Worm (Caenorhabditis elegans) whole organism, young adult: ENCODE measurements around the gene T20D3.5.
A peak's percentile ranks its signal among the peaks of the same experiment; 100 is the strongest.

Experiments
- B0035.1 ChIP-seq: sonication (generic microtip); optimal IDR thresholded peaks from 2 replicates; lab custom pipeline; 2016; ENCODE audit warnings: missing genetic modification characterization, mild to moderate bottlenecking, missing compliant biosample characterization, missing genotype, missing genetic modification reagents
- B0261.1 ChIP-seq: sonication (generic microtip); optimal IDR thresholded peaks from 2 replicates; lab custom pipeline; 2016; ENCODE audit warnings: mild to moderate bottlenecking, missing genetic modification characterization, moderate library complexity, missing compliant biosample characterization
- F22D6.2 ChIP-seq: sonication (generic microtip); optimal IDR thresholded peaks from 2 replicates; lab custom pipeline; 2016; ENCODE audit warnings: mild to moderate bottlenecking, missing genetic modification characterization, missing compliant biosample characterization
- F57A8.1 ChIP-seq: fragments of 200-800 bp; sonication (Bioruptor generic); optimal IDR thresholded peaks from 2 replicates; lab custom pipeline; 2018; ENCODE audit warnings: mild to moderate bottlenecking, missing genetic modification characterization, moderate library complexity, missing compliant biosample characterization
- K11D2.4 ChIP-seq: fragments of 200-800 bp; sonication (Bioruptor generic); IDR thresholded peaks from 2 replicates; pipeline ENCODE4 v1.3.6; 2022; ENCODE audit warnings: missing genetic modification reagents, missing genetic modification characterization, missing compliant biosample characterization
- T07F8.4 ChIP-seq: sonication (generic microtip); optimal IDR thresholded peaks from 2 replicates; lab custom pipeline; 2016; ENCODE audit warnings: mild to moderate bottlenecking, missing genetic modification characterization, moderate library complexity, missing compliant biosample characterization
- Y79H2A.3 ChIP-seq: fragments of 200-800 bp; sonication (Bioruptor generic); conservative IDR thresholded peaks from 2 replicates; pipeline ENCODE4 v1.3.6; 2022; ENCODE audit warnings: missing genetic modification reagents, missing genetic modification characterization, missing compliant biosample characterization
- ZK185.1 ChIP-seq: sonication (generic microtip); optimal IDR thresholded peaks from 2 replicates; lab custom pipeline; 2016; ENCODE audit warnings: mild to moderate bottlenecking, missing genetic modification characterization, missing compliant biosample characterization; ENCODE audit not compliant: poor library complexity, severe bottlenecking
- akir-1 ChIP-seq: fragments of 200-800 bp; sonication (Bioruptor generic); optimal IDR thresholded peaks from 2 replicates; lab custom pipeline; 2018; ENCODE audit warnings: mild to moderate bottlenecking, missing genetic modification characterization, moderate library complexity, missing compliant biosample characterization
- aptf-2 ChIP-seq: fragments of 200-800 bp; sonication (Bioruptor generic); conservative IDR thresholded peaks from 2 replicates; pipeline ENCODE4 v1.3.6; 2022; ENCODE audit warnings: missing genetic modification reagents, missing genetic modification characterization, missing compliant biosample characterization
- athp-1 ChIP-seq: sonication (generic microtip); optimal IDR thresholded peaks from 2 replicates; lab custom pipeline; 2017; ENCODE audit warnings: mild to moderate bottlenecking, missing genetic modification characterization, missing compliant biosample characterization
- attf-3 ChIP-seq: fragments of 200-800 bp; sonication (Bioruptor generic); conservative IDR thresholded peaks from 2 replicates; pipeline ENCODE4 v1.3.6; 2022; ENCODE audit warnings: missing genetic modification reagents, missing genetic modification characterization, missing compliant biosample characterization
- bed-1 ChIP-seq: fragments of 200-800 bp; sonication (Bioruptor generic); IDR thresholded peaks from 2 replicates; pipeline ENCODE4 v1.3.6; 2022; ENCODE audit warnings: missing genetic modification reagents, missing genetic modification characterization, missing compliant biosample characterization
- cebp-2 ChIP-seq: fragments of 200-800 bp; sonication (Bioruptor generic); IDR thresholded peaks from 2 replicates; pipeline ENCODE4 v1.3.6; 2022; ENCODE audit warnings: missing genetic modification characterization, missing compliant biosample characterization
- ceh-27 ChIP-seq: fragments of 200-800 bp; sonication (Bioruptor generic); optimal IDR thresholded peaks from 2 replicates; lab custom pipeline; 2018; ENCODE audit warnings: mild to moderate bottlenecking, missing genetic modification characterization, moderate library complexity, missing compliant biosample characterization
- ceh-91 ChIP-seq: fragments of 200-800 bp; sonication (Bioruptor generic); IDR thresholded peaks from 2 replicates; pipeline ENCODE4 v1.3.6; 2022; ENCODE audit warnings: missing genetic modification reagents, missing genetic modification characterization, missing compliant biosample characterization
- efl-1 ChIP-seq: fragments of 150-350 bp; optimal IDR thresholded peaks from 2 replicates; lab custom pipeline; 2014; ENCODE audit warnings: missing biosample characterization, missing genetic modification reagents, missing genetic modification characterization
- him-1 ChIP-seq: sonication (generic microtip); optimal IDR thresholded peaks from 2 replicates; lab custom pipeline; 2016; ENCODE audit warnings: missing genotype, missing genetic modification reagents, missing genetic modification characterization, missing compliant biosample characterization
- lag-1 ChIP-seq: fragments of 200-800 bp; sonication (Bioruptor generic); IDR thresholded peaks from 2 replicates; pipeline ENCODE4 v1.3.6; 2022; ENCODE audit warnings: missing genetic modification reagents, missing genetic modification characterization, missing compliant biosample characterization
- let-526 ChIP-seq: fragments of 200-800 bp; sonication (Bioruptor generic); IDR thresholded peaks from 2 replicates; pipeline ENCODE4 v1.3.6; 2022; ENCODE audit warnings: missing genetic modification reagents, missing genetic modification characterization, missing compliant biosample characterization
- let-607 ChIP-seq, 2 experiments: fragments of 200-800 bp in 1 of 2; sonication (Bioruptor generic) in 1 of 2; sonication (generic microtip) in 1 of 2; optimal IDR thresholded peaks; 2 replicates each; lab custom pipeline; 2016 to 2018; ENCODE audit warnings: mild to moderate bottlenecking in 2 of 2, missing compliant biosample characterization in 2 of 2, missing genetic modification characterization in 2 of 2, moderate library complexity in 2 of 2, missing genotype in 1 of 2
- lin-40 ChIP-seq: sonication (generic microtip); optimal IDR thresholded peaks from 2 replicates; lab custom pipeline; 2016; ENCODE audit warnings: missing genetic modification characterization, mild to moderate bottlenecking, missing compliant biosample characterization, missing genotype, missing genetic modification reagents
- mcd-1 ChIP-seq: fragments of 200-800 bp; sonication (Bioruptor generic); IDR thresholded peaks from 2 replicates; pipeline ENCODE4 v1.3.6; 2022; ENCODE audit warnings: missing genetic modification reagents, missing genetic modification characterization, missing compliant biosample characterization
- mes-4 ChIP-seq: sonication (generic microtip); optimal IDR thresholded peaks from 2 replicates; lab custom pipeline; 2016; ENCODE audit warnings: missing genotype, missing genetic modification characterization, missing compliant biosample characterization
- nhr-179 ChIP-seq: sonication (generic microtip); optimal IDR thresholded peaks from 2 replicates; lab custom pipeline; 2016; ENCODE audit warnings: mild to moderate bottlenecking, missing genetic modification characterization, missing compliant biosample characterization
- nhr-80 ChIP-seq: sonication (generic microtip); optimal IDR thresholded peaks from 2 replicates; lab custom pipeline; 2016; ENCODE audit warnings: missing genetic modification characterization, missing compliant biosample characterization
- pha-4 ChIP-seq: fragments of 150-350 bp; sonication (generic microtip); optimal IDR thresholded peaks from 2 replicates; lab custom pipeline; 2014; ENCODE audit warnings: missing biosample characterization, missing genetic modification reagents, missing genetic modification characterization
- rec-8 ChIP-seq, 2 experiments: sonication (generic microtip); optimal IDR thresholded peaks; 2 replicates each; lab custom pipeline; 2016; ENCODE audit warnings: mild to moderate bottlenecking in 2 of 2, missing genetic modification characterization in 2 of 2, missing genetic modification reagents in 2 of 2, missing genotype in 2 of 2, missing biosample characterization in 1 of 2, missing compliant biosample characterization in 1 of 2, moderate library complexity in 1 of 2
- snpc-1.1 ChIP-seq: sonication (generic microtip); optimal IDR thresholded peaks from 2 replicates; lab custom pipeline; 2017; ENCODE audit warnings: missing genetic modification characterization, mild to moderate bottlenecking, missing compliant biosample characterization, antibody characterized with exemption, moderate library complexity, missing genotype, missing genetic modification reagents; ENCODE audit not compliant: insufficient read depth
- somi-1 ChIP-seq: fragments of 200-800 bp; sonication (Bioruptor generic); optimal IDR thresholded peaks from 2 replicates; lab custom pipeline; 2018; ENCODE audit warnings: mild to moderate bottlenecking, missing genetic modification characterization, missing compliant biosample characterization
- unc-62 ChIP-seq: fragments of 150-350 bp; optimal IDR thresholded peaks from 2 replicates; lab custom pipeline; 2014; ENCODE audit warnings: missing biosample characterization, missing genetic modification reagents, missing genetic modification characterization
- zfh-2 ChIP-seq: fragments of 200-800 bp; sonication (Bioruptor generic); conservative IDR thresholded peaks from 2 replicates; pipeline ENCODE4 v1.3.6; 2022; ENCODE audit warnings: missing genetic modification reagents, missing genetic modification characterization, missing compliant biosample characterization
- zim-3 ChIP-seq: sonication (generic microtip); optimal IDR thresholded peaks from 2 replicates; lab custom pipeline; 2017; ENCODE audit warnings: mild to moderate bottlenecking, missing genetic modification characterization, moderate library complexity, missing compliant biosample characterization
- ztf-25 ChIP-seq: fragments of 200-800 bp; sonication (Bioruptor generic); IDR thresholded peaks from 2 replicates; pipeline ENCODE4 v1.3.6; 2022; ENCODE audit warnings: missing genetic modification reagents, missing genetic modification characterization, missing compliant biosample characterization
- ztf-26 ChIP-seq: sonication (generic microtip); optimal IDR thresholded peaks from 2 replicates; lab custom pipeline; 2017; ENCODE audit warnings: missing genetic modification characterization, missing compliant biosample characterization

Gene T20D3.5

ce11 chrIV:9374529-9374928 is 37.7 kb downstream of the T20D3.5 start, which contains the start of gene C10C5.3 (continued):
- TF ChIP-seq attf-3 (no peak), nhr-80 (tag; lab: Kevin White, UChicago) (no peak), F57A8.1 (no peak), akir-1 (GFP tag; lab: Kevin White, UChicago) (no peak)
- TF ChIP-seq, all 124 proteins: peak for 0

ce11 chrIV:9376550-9376949 is 39.7 kb downstream of the T20D3.5 start:
- TF ChIP-seq efl-1 (GFP tag; lab: Kevin White, UChicago) (no peak), ztf-25 (GFP tag; lab: Robert Waterston, UW) (no peak), B0035.1 (no peak), snpc-1.1 (tag; lab: Kevin White, UChicago) (no peak), nhr-179 (tag; lab: Kevin White, UChicago) (no peak), T07F8.4 (tag; lab: Kevin White, UChicago) (no peak), F22D6.2 (no peak), unc-62 (GFP tag; lab: Kevin White, UChicago) (no peak), ceh-91 (GFP tag; lab: Robert Waterston, UW) (no peak), let-607 (tag; optimal IDR thresholded peaks at IDR 0.05; lab: Kevin White, UChicago) (no peak), let-526 (GFP tag; lab: Robert Waterston, UW) (no peak), ztf-26 (tag; lab: Kevin White, UChicago) (peak; percentile 56), bed-1 (GFP tag; lab: Robert Waterston, UW) (no peak), mes-4 (tag; lab: Kevin White, UChicago) (no peak), him-1 (tag; lab: Kevin White, UChicago) (no peak), lin-40 (tag; lab: Kevin White, UChicago) (peak; percentile 30), somi-1 (GFP tag; lab: Kevin White, UChicago) (peak; percentile 10), K11D2.4 (GFP tag; lab: Robert Waterston, UW) (peak; percentile 63; the same call in 1 of the 2 replicates), ZK185.1 (tag; lab: Kevin White, UChicago) (no peak), B0261.1 (tag; lab: Kevin White, UChicago) (no peak)

DNA sequence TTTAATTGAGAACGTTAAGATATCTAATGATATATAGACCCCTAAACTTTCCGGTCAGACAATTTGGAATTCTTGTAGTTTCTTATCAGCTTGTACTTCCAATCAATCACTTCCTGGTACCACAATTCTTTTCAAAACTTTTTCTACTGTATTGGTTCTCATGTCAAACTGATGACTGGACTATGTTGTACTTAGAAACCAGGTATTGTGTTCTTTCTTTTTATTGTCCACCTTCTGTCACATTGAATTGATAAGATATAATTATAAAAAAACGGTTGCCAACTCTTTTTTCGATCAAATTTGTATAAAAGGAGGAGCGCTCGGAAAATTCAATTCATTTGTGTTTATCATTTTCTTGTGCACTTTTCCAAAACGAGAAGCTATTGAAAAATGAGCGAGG is 41.4 kb downstream of the T20D3.5 start, which contains the start of gene C10C5.4:
Gene C10C5.4, plus strand, starts transcription at position 281 of the 400 bp plus-strand sequence.
- TF ChIP-seq rec-8 (tag; optimal IDR thresholded peaks at IDR 0.05; lab: Kevin White, UChicago) = no peak
- TF ChIP-seq pha-4 = no peak
- TF ChIP-seq ceh-27 (GFP tag; lab: Kevin White, UChicago) = no peak
- TF ChIP-seq K11D2.4 (GFP tag; lab: Robert Waterston, UW) = no peak
- TF ChIP-seq zim-3 (tag; lab: Kevin White, UChicago) = no peak
- no peak for TF ChIP-seq athp-1 (tag; lab: Kevin White, UChicago)
- no peak for TF ChIP-seq zfh-2 (GFP tag; lab: Robert Waterston, UW)
- no peak for TF ChIP-seq mcd-1 (GFP tag; lab: Robert Waterston, UW)
- peak in 1 of 2 experiments; percentile 6 for TF ChIP-seq let-607 (tag; optimal IDR thresholded peaks at IDR 0.05; lab: Kevin White, UChicago)
- peak; percentile 76 for TF ChIP-seq nhr-80 (tag; lab: Kevin White, UChicago)
- TF ChIP-seq aptf-2 (GFP tag; lab: Robert Waterston, UW) = no peak

- no peak for TF ChIP-seq lag-1 (GFP tag; lab: Robert Waterston, UW)
- no peak for TF ChIP-seq cebp-2 (GFP tag; lab: Robert Waterston, UW)
- TF ChIP-seq Y79H2A.3 (GFP tag; lab: Robert Waterston, UW) = no peak
These were observed 44.3 kb downstream of the T20D3.5 start, which contains the start of gene C10C5.5 for ce11 chrIV:9381136-9381535. Gene C10C5.5 (plus strand): TSS chrIV:9381436.
